Worm (Caenorhabditis elegans) whole organism, midembryonic: ENCODE data around the gene F14F3.5.
A peak's percentile ranks its signal among the peaks of the same experiment; 100 is the strongest.

Experiments
- cog-1 ChIP-seq: sonication (generic microtip); optimal IDR thresholded peaks from 2 replicates; lab custom pipeline; 2016; ENCODE audit warnings: missing genetic modification characterization, missing compliant biosample characterization
- flt-1 ChIP-seq: fragments of 200-800 bp; sonication (Bioruptor generic); IDR thresholded peaks from 2 replicates; pipeline ENCODE4 v1.3.6; 2022; ENCODE audit warnings: missing genetic modification characterization, missing compliant biosample characterization
- klf-2 ChIP-seq: fragments of 200-800 bp; sonication (Bioruptor generic); conservative IDR thresholded peaks from 2 replicates; pipeline ENCODE4 v1.3.6; 2022; ENCODE audit warnings: missing genetic modification reagents, missing genetic modification characterization, missing compliant biosample characterization
- med-1 ChIP-seq: sonication (generic microtip); optimal IDR thresholded peaks from 2 replicates; lab custom pipeline; 2017; ENCODE audit warnings: missing genetic modification characterization, mild to moderate bottlenecking, missing compliant biosample characterization, antibody characterized with exemption, missing genetic modification reagents; ENCODE audit not compliant: insufficient read depth
- ref-1 ChIP-seq: fragments of 200-800 bp; sonication (Bioruptor generic); conservative IDR thresholded peaks from 2 replicates; pipeline ENCODE4 v1.3.6; 2022; ENCODE audit warnings: missing genetic modification reagents, missing genetic modification characterization, missing compliant biosample characterization

ce11 chrX:10576410-10576809 lies 47.4 kb upstream of the F14F3.5 start:
- no peak for TF ChIP-seq klf-2 (GFP tag; lab: Robert Waterston, UW)
- TF ChIP-seq med-1: no peak
- no peak for TF ChIP-seq ref-1 (GFP tag; lab: Robert Waterston, UW)
- peak; percentile 14 for TF ChIP-seq cog-1 (tag; lab: Kevin White, UChicago)
- TF ChIP-seq flt-1 (GFP tag; lab: Robert Waterston, UW): no peak
